Fruit fly (Drosophila melanogaster) Kc167 (cell line): ENCODE measurements around the gene CG5989.

Source experiments
- Sin3A ChIP-seq: fragments of >200 bp; optimal IDR thresholded peaks from 2 replicates; lab custom pipeline; 2018; ENCODE audit warnings: missing external identifiers
- insv ChIP-seq: fragments of >200 bp; optimal IDR thresholded peaks from 3 replicates; lab custom pipeline; 2018; ENCODE audit warnings: missing external identifiers
- psq ChIP-seq: fragments of >200 bp; optimal IDR thresholded peaks from 2 replicates; lab custom pipeline; 2017; ENCODE audit warnings: missing external identifiers

DNA sequence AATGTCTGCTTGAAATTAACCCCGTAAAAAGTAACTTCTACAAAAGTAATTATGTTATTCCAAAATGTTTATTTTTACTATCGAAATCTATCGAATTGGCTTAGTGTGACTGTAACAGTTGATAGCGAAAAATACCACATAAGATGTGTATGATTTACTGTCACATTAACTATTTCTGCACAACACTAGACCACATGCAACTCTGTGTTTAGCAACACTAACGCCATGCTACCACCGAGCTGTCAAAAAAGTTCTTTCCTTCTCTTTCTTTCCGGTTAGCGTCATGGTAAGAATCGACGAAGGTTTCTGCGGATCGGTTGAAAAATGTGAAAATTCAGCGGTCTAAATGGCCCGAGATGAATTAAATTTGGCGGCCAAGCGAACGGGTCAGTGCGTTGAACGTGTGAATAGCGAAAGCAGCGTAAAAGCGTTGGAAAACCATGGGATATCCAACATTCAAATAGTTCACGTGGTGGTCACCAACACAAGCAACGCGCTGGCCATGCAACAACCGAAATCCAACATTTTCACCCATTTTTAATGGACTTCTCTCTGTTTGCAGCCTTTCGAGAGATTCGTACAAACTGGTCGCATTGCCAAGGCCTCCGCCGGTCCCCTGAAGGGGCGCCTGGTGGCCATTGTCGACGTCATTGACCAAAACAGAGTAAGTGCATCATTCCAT, 3.1 kb downstream of the CG5989 start, which contains the start of the genes Nelf-E and RpL14:
- TF ChIP-seq psq (lab: Kevin White, UChicago) = no peak
- no peak for TF ChIP-seq Sin3A (lab: Kevin White, UChicago)
- no peak for TF ChIP-seq insv (lab: Kevin White, UChicago)
